Fruit fly (Drosophila melanogaster) whole organism, prepupa: Measurements from ENCODE around the gene Ca-beta.
A peak's percentile ranks its signal among the peaks of the same experiment; 100 is the strongest.

Experiments
- Blimp-1 ChIP-seq: fragments of 200-800 bp; sonication (Bioruptor generic); optimal IDR thresholded peaks from 3 replicates; lab custom pipeline; 2017; ENCODE audit warnings: missing biosample characterization, missing genetic modification characterization, mild to moderate bottlenecking, moderate library complexity, missing genetic modification reagents
- CG10631 ChIP-seq: fragments of 200-800 bp; sonication (Bioruptor generic); optimal IDR thresholded peaks from 2 replicates; lab custom pipeline; 2016; ENCODE audit warnings: missing biosample characterization, missing genetic modification characterization
- CG10669 ChIP-seq: fragments of 200-800 bp; sonication (Bioruptor generic); optimal IDR thresholded peaks from 3 replicates; lab custom pipeline; 2018; ENCODE audit warnings: missing biosample characterization, mild to moderate bottlenecking, missing genetic modification characterization, moderate library complexity
- CG11294 ChIP-seq: fragments of 200-800 bp; sonication (Bioruptor generic); IDR thresholded peaks from 2 replicates; pipeline ENCODE4 v1.3.6; 2022; ENCODE audit warnings: missing biosample characterization, missing genetic modification characterization
- CG11902 ChIP-seq: fragments of 200-800 bp; sonication (Bioruptor generic); optimal IDR thresholded peaks from 3 replicates; lab custom pipeline; 2016; ENCODE audit warnings: missing biosample characterization, missing genetic modification characterization
- CG15336 ChIP-seq: fragments of 200-800 bp; sonication (Bioruptor generic); IDR thresholded peaks from 2 replicates; pipeline ENCODE4 v1.3.6; 2022; ENCODE audit warnings: missing biosample characterization, missing genetic modification characterization
- CG1621 ChIP-seq: fragments of 200-800 bp; sonication (Bioruptor generic); optimal IDR thresholded peaks from 3 replicates; lab custom pipeline; 2018; ENCODE audit warnings: missing biosample characterization, mild to moderate bottlenecking, missing genetic modification characterization
- CG16779 ChIP-seq: fragments of 200-800 bp; sonication (Bioruptor generic); optimal IDR thresholded peaks from 3 replicates; lab custom pipeline; 2017; ENCODE audit warnings: missing biosample characterization, mild to moderate bottlenecking, missing genetic modification characterization
- CG3032 ChIP-seq: fragments of 200-800 bp; optimal IDR thresholded peaks from 2 replicates; lab custom pipeline; 2019; ENCODE audit warnings: missing biosample characterization, mild to moderate bottlenecking, missing genetic modification characterization, moderate library complexity
- CG31627 ChIP-seq: fragments of 200-800 bp; sonication (Bioruptor generic); optimal IDR thresholded peaks from 3 replicates; lab custom pipeline; 2016; ENCODE audit warnings: missing biosample characterization, missing genetic modification characterization
- CG32006 ChIP-seq: fragments of 200-800 bp; sonication (Bioruptor generic); optimal IDR thresholded peaks from 3 replicates; lab custom pipeline; 2017; ENCODE audit warnings: missing biosample characterization, mild to moderate bottlenecking, missing genetic modification characterization
- CG3919 ChIP-seq: fragments of 200-800 bp; sonication (Bioruptor generic); optimal IDR thresholded peaks from 3 replicates; lab custom pipeline; 2016; ENCODE audit warnings: missing biosample characterization, missing genetic modification characterization
- CG4318 ChIP-seq: fragments of 200-800 bp; sonication (Bioruptor generic); optimal IDR thresholded peaks from 3 replicates; lab custom pipeline; 2017; ENCODE audit warnings: missing biosample characterization, mild to moderate bottlenecking, missing genetic modification characterization
- CG6163 ChIP-seq: fragments of 200-800 bp; sonication (Bioruptor generic); IDR thresholded peaks from 3 replicates; pipeline ENCODE4 v1.3.6; 2022; ENCODE audit warnings: missing biosample characterization, missing genetic modification characterization
- CG6276 ChIP-seq: fragments of 200-800 bp; sonication (Bioruptor generic); optimal IDR thresholded peaks from 2 replicates; lab custom pipeline; 2017; ENCODE audit warnings: missing biosample characterization, mild to moderate bottlenecking, missing genetic modification characterization
- CG6792 ChIP-seq: fragments of 200-800 bp; sonication (Bioruptor generic); optimal IDR thresholded peaks from 3 replicates; lab custom pipeline; 2016; ENCODE audit warnings: missing biosample characterization, missing genetic modification characterization
- CG7368 ChIP-seq: fragments of 200-800 bp; sonication (Bioruptor generic); optimal IDR thresholded peaks from 3 replicates; lab custom pipeline; 2016; ENCODE audit warnings: missing biosample characterization, missing genetic modification characterization
- CG8119 ChIP-seq: fragments of 200-800 bp; sonication (Bioruptor generic); IDR thresholded peaks from 3 replicates; pipeline ENCODE4 v1.3.6; 2022; ENCODE audit warnings: missing biosample characterization, missing genetic modification characterization
- CG8319 ChIP-seq: fragments of 200-800 bp; sonication (Bioruptor generic); optimal IDR thresholded peaks from 3 replicates; lab custom pipeline; 2016; ENCODE audit warnings: missing biosample characterization, missing genetic modification characterization
- CG8632 ChIP-seq: fragments of 200-800 bp; sonication (Bioruptor generic); optimal IDR thresholded peaks from 3 replicates; lab custom pipeline; 2016; ENCODE audit warnings: missing biosample characterization, missing genetic modification characterization
- Eip75B ChIP-seq: fragments of 200-800 bp; sonication (Bioruptor generic); optimal IDR thresholded peaks from 3 replicates; lab custom pipeline; 2016; ENCODE audit warnings: missing biosample characterization, missing genetic modification characterization
- Eip78C ChIP-seq: fragments of 200-800 bp; sonication (Bioruptor generic); peaks from one replicate; lab custom pipeline; 2016; ENCODE audit warnings: missing biosample characterization, missing genetic modification characterization
- Eip93F ChIP-seq: fragments of 200-800 bp; sonication (Bioruptor generic); optimal IDR thresholded peaks from 2 replicates; lab custom pipeline; 2016; ENCODE audit warnings: missing biosample characterization, mild to moderate bottlenecking, missing genetic modification characterization
- Ets21C ChIP-seq: fragments of 200-800 bp; sonication (Bioruptor generic); optimal IDR thresholded peaks from 3 replicates; lab custom pipeline; 2016; ENCODE audit warnings: missing biosample characterization, missing genetic modification characterization
- Ets96B ChIP-seq: fragments of 200-800 bp; optimal IDR thresholded peaks from 2 replicates; lab custom pipeline; 2019; ENCODE audit warnings: missing biosample characterization, mild to moderate bottlenecking, missing genetic modification characterization, moderate library complexity
- Gug ChIP-seq: fragments of 200-800 bp; sonication (Bioruptor generic); IDR thresholded peaks from 2 replicates; pipeline ENCODE4 v1.3.6; 2022; ENCODE audit warnings: missing biosample characterization, missing genetic modification characterization
- Hr38 ChIP-seq: sonication (Bioruptor generic); optimal IDR thresholded peaks from 2 replicates; lab custom pipeline; 2016; ENCODE audit warnings: missing biosample characterization, missing genetic modification characterization
- Lpt ChIP-seq: fragments of 200-800 bp; sonication (Bioruptor generic); optimal IDR thresholded peaks from 3 replicates; lab custom pipeline; 2016; ENCODE audit warnings: missing biosample characterization, missing genetic modification characterization
- Met ChIP-seq: fragments of 200-800 bp; sonication (Bioruptor generic); optimal IDR thresholded peaks from 3 replicates; lab custom pipeline; 2016; ENCODE audit warnings: missing biosample characterization, missing genetic modification characterization
- Smox ChIP-seq: fragments of 200-800 bp; sonication (Bioruptor generic); optimal IDR thresholded peaks from 3 replicates; lab custom pipeline; 2016; ENCODE audit warnings: missing biosample characterization, missing genetic modification characterization
- Sox14 ChIP-seq: fragments of 200-800 bp; sonication (Bioruptor generic); optimal IDR thresholded peaks from 3 replicates; lab custom pipeline; 2016; ENCODE audit warnings: missing biosample characterization, missing genetic modification characterization
- Sox15 ChIP-seq: fragments of 200-800 bp; sonication (Bioruptor generic); optimal IDR thresholded peaks from 3 replicates; lab custom pipeline; 2016; ENCODE audit warnings: missing biosample characterization, missing genetic modification characterization
- achi ChIP-seq: fragments of 200-800 bp; sonication (Bioruptor generic); optimal IDR thresholded peaks from 3 replicates; lab custom pipeline; 2016; ENCODE audit warnings: missing biosample characterization, missing genetic modification characterization
- cyc ChIP-seq: fragments of 200-800 bp; sonication (Bioruptor generic); optimal IDR thresholded peaks from 3 replicates; lab custom pipeline; 2016; ENCODE audit warnings: missing biosample characterization, missing genetic modification characterization
- dac ChIP-seq: fragments of 200-800 bp; sonication (Bioruptor generic); optimal IDR thresholded peaks from 2 replicates; lab custom pipeline; 2017; ENCODE audit warnings: missing biosample characterization, mild to moderate bottlenecking, missing genetic modification characterization
- dsx ChIP-seq: fragments of 200-800 bp; optimal IDR thresholded peaks from 3 replicates; lab custom pipeline; 2019; ENCODE audit warnings: missing biosample characterization, mild to moderate bottlenecking, missing genetic modification characterization, moderate library complexity; ENCODE audit not compliant: poor library complexity, severe bottlenecking
- eg ChIP-seq: fragments of 200-800 bp; sonication (Bioruptor generic); IDR thresholded peaks from 3 replicates; pipeline ENCODE4 v1.3.6; 2022; ENCODE audit warnings: missing biosample characterization, missing genetic modification characterization
- esn ChIP-seq: fragments of 200-800 bp; sonication (Bioruptor generic); optimal IDR thresholded peaks from 2 replicates; lab custom pipeline; 2016; ENCODE audit warnings: missing biosample characterization, mild to moderate bottlenecking, missing genetic modification characterization, moderate library complexity
- fd59A ChIP-seq: fragments of 200-800 bp; sonication (Bioruptor generic); optimal IDR thresholded peaks from 2 replicates; lab custom pipeline; 2017; ENCODE audit warnings: missing biosample characterization, mild to moderate bottlenecking, missing genetic modification characterization, missing genetic modification reagents
- fd85E ChIP-seq: fragments of 200-800 bp; sonication (Bioruptor generic); optimal IDR thresholded peaks from 3 replicates; lab custom pipeline; 2016; ENCODE audit warnings: missing biosample characterization, missing genetic modification characterization
- fkh ChIP-seq: fragments of 200-800 bp; sonication (Bioruptor generic); optimal IDR thresholded peaks from 3 replicates; lab custom pipeline; 2017; ENCODE audit warnings: missing biosample characterization, mild to moderate bottlenecking, missing genetic modification characterization, moderate library complexity
- lz ChIP-seq: fragments of 200-800 bp; sonication (Bioruptor generic); optimal IDR thresholded peaks from 3 replicates; lab custom pipeline; 2016; ENCODE audit warnings: missing biosample characterization, missing genetic modification characterization
- net ChIP-seq: fragments of 200-800 bp; sonication (Bioruptor generic); optimal IDR thresholded peaks from 3 replicates; lab custom pipeline; 2016; ENCODE audit warnings: missing biosample characterization, missing genetic modification characterization
- pdm3 ChIP-seq: fragments of 200-800 bp; sonication (Bioruptor generic); optimal IDR thresholded peaks from 3 replicates; lab custom pipeline; 2016; ENCODE audit warnings: missing biosample characterization, missing genetic modification characterization
- salr ChIP-seq, 2 experiments: fragments of 200-800 bp; sonication (Bioruptor generic); optimal IDR thresholded peaks; 3 replicates each; lab custom pipeline; 2016 to 2018; ENCODE audit warnings: missing biosample characterization in 2 of 2, missing genetic modification characterization in 2 of 2, mild to moderate bottlenecking in 1 of 2
- ss ChIP-seq, 2 experiments: fragments of 200-800 bp; sonication (Bioruptor generic); optimal IDR thresholded peaks; 2 replicates in 1 of 2; 3 replicates in 1 of 2; lab custom pipeline; 2017 to 2018; ENCODE audit warnings: mild to moderate bottlenecking in 2 of 2, missing biosample characterization in 2 of 2, missing genetic modification characterization in 2 of 2, moderate library complexity in 1 of 2
- svp ChIP-seq: fragments of 200-800 bp; sonication (Bioruptor generic); peaks from one replicate; lab custom pipeline; 2016; ENCODE audit warnings: missing biosample characterization, missing genetic modification characterization
- topi ChIP-seq: fragments of 200-800 bp; sonication (Bioruptor generic); optimal IDR thresholded peaks from 3 replicates; lab custom pipeline; 2016; ENCODE audit warnings: missing biosample characterization, missing genetic modification characterization
- vri ChIP-seq: fragments of 200-800 bp; sonication (Bioruptor generic); optimal IDR thresholded peaks from 3 replicates; lab custom pipeline; 2016; ENCODE audit warnings: missing biosample characterization, mild to moderate bottlenecking, missing genetic modification characterization

The Ca-beta gene

dm6 chr2L:11113714-11114113 lies 89.6 kb downstream of the Ca-beta start, which contains the start of gene Gr32a:
Gene Gr32a, plus strand, starts transcription at chr2L:11114014.
- TF ChIP-seq fkh (no peak), CG6792 (GFP tag; lab: Kevin White, UChicago) (no peak), Lpt (no peak), vri (GFP tag; lab: Kevin White, UChicago) (no peak), topi (GFP tag; lab: Kevin White, UChicago) (no peak), CG11294 (no peak), svp (GFP tag; lab: Kevin White, UChicago) (no peak), CG8319 (no peak), pdm3 (GFP tag; lab: Kevin White, UChicago) (no peak), ss (GFP tag; optimal IDR thresholded peaks at IDR 0.05; lab: Kevin White, UChicago) (no peak), CG15336 (GFP tag; lab: Robert Waterston, UW) (no peak), cyc (GFP tag; lab: Kevin White, UChicago) (no peak)

- no peak for TF ChIP-seq CG7368 (GFP tag; lab: Kevin White, UChicago)
- TF ChIP-seq CG16779: no peak
- peak; percentile 57 for TF ChIP-seq Sox15 (GFP tag; lab: Kevin White, UChicago)
- TF ChIP-seq Met (GFP tag; lab: Kevin White, UChicago): no peak
- peak; percentile 26; the same call in 1 of the 2 replicates for TF ChIP-seq CG11294
- TF ChIP-seq Hr38 (GFP tag; lab: Kevin White, UChicago): no peak
- TF ChIP-seq CG8632: peak; percentile 74
- TF ChIP-seq CG8119 (GFP tag; lab: Robert Waterston, UW): peak; percentile 82; the same call in 2 of the 3 replicates
- no peak for TF ChIP-seq Eip75B (GFP tag; lab: Kevin White, UChicago)
- peak; percentile 52 for TF ChIP-seq Gug
- no peak for TF ChIP-seq Smox (GFP tag; lab: Kevin White, UChicago)
- no peak for TF ChIP-seq ss (GFP tag; optimal IDR thresholded peaks at IDR 0.05; lab: Kevin White, UChicago)
- no peak for TF ChIP-seq dsx (GFP tag; lab: Kevin White, UChicago)
- no peak for TF ChIP-seq fd85E
- TF ChIP-seq CG32006 (GFP tag; lab: Kevin White, UChicago): no peak
- TF ChIP-seq CG31627 (GFP tag; lab: Kevin White, UChicago): peak; percentile 72
- TF ChIP-seq CG11902 (GFP tag; lab: Kevin White, UChicago): peak; percentile 61
- peak; percentile 82 for TF ChIP-seq achi (GFP tag; lab: Kevin White, UChicago)
- no peak for TF ChIP-seq Lpt
- TF ChIP-seq Ets96B: no peak
- no peak for TF ChIP-seq Sox14 (GFP tag; lab: Kevin White, UChicago)
- peak; percentile 58 for TF ChIP-seq CG1621 (tag; lab: Kevin White, UChicago)
- TF ChIP-seq Eip93F (GFP tag; lab: Kevin White, UChicago): no peak
- no peak for TF ChIP-seq Blimp-1 (GFP tag; lab: Kevin White, UChicago)
- peak; percentile 65 for TF ChIP-seq lz (GFP tag; lab: Kevin White, UChicago)
- TF ChIP-seq esn (GFP tag; lab: Kevin White, UChicago): peak; percentile 85
- peak; percentile 85 for TF ChIP-seq net
- TF ChIP-seq CG6163 (GFP tag; lab: Robert Waterston, UW): peak; percentile 51; the same call in 1 of the 3 replicates
- no peak for TF ChIP-seq dac (GFP tag; lab: Kevin White, UChicago)
- no peak for TF ChIP-seq vri (GFP tag; lab: Kevin White, UChicago)
- TF ChIP-seq salr (GFP tag; optimal IDR thresholded peaks at IDR 0.05; lab: Kevin White, UChicago): peak in 1 of 2 experiments; percentile 49
- peak; percentile 54 for TF ChIP-seq Ets21C
- peak; percentile 83 for TF ChIP-seq CG10631 (GFP tag; lab: Kevin White, UChicago)
- TF ChIP-seq eg (GFP tag; lab: Robert Waterston, UW): no peak; the same call in 2 of the 3 replicates
- peak; percentile 69 for TF ChIP-seq CG4318 (GFP tag; lab: Kevin White, UChicago)
- peak; percentile 73 for TF ChIP-seq fd59A (GFP tag; lab: Kevin White, UChicago)
- peak; percentile 74 for TF ChIP-seq CG6792 (GFP tag; lab: Kevin White, UChicago)
- no peak for TF ChIP-seq svp (GFP tag; lab: Kevin White, UChicago)
- TF ChIP-seq topi (GFP tag; lab: Kevin White, UChicago): no peak
- TF ChIP-seq Eip78C (GFP tag; lab: Kevin White, UChicago): peak; percentile 96
- no peak for TF ChIP-seq CG6276
- TF ChIP-seq fkh: no peak
- no peak for TF ChIP-seq CG3032 (tag; lab: Kevin White, UChicago)
- no peak for TF ChIP-seq CG10669 (GFP tag; lab: Kevin White, UChicago)
- TF ChIP-seq CG3919 (GFP tag; lab: Kevin White, UChicago): no peak
- peak; percentile 45 for TF ChIP-seq cyc (GFP tag; lab: Kevin White, UChicago)
Measured at dm6 chr2L:11113011-11113528, 90.3 kb downstream of the Ca-beta start, which contains the start of gene Idua. Gene Idua, minus strand, starts transcription at chr2L:11113061.
